Fruit fly (Drosophila melanogaster): ENCODE data around the gene CG7914.

The CG7914 gene

dm6 chrX:19147939-19148641 is 45.2 kb downstream of the CG7914 start:
- no peak for TF ChIP-seq CG8478 (optimal IDR thresholded peaks at IDR 0.05)
- no peak for TF ChIP-seq EcR (GFP tag; optimal IDR thresholded peaks at IDR 0.05)
- TF ChIP-seq usp (GFP tag; optimal IDR thresholded peaks at IDR 0.05) = no peak

DNA sequence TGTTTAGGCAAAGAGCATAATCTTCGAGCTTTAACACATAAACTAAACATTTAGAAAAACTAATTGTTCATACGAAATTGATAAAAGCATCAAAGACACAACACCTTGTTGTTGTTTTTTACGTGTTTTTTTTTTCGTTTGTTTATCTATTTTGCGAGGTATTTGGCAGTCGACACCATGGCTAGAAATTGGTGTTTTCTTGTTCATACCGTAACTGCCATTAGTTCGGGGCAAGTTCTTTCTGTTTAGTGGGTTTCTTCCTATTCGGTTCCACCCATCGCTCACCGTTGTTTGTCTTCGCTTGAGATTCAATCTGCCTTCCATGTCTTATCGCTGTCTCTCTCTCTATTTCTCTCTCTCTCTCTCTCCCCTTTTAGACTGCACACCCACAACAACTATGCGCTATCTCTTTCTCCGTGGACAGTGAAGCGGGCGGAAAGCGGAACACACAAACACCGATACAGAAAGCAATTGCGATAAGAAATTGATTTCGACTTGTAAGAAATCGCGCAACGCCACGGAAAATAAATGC is 46.8 kb downstream of the CG7914 start:
- no peak for TF ChIP-seq EcR (GFP tag; optimal IDR thresholded peaks at IDR 0.05)
- peak; percentile 50 for TF ChIP-seq pan (optimal IDR thresholded peaks at IDR 0.05)
- TF ChIP-seq Dll (optimal IDR thresholded peaks at IDR 0.05) = no peak
- TF ChIP-seq CG8478 (optimal IDR thresholded peaks at IDR 0.05) = no peak

DNA sequence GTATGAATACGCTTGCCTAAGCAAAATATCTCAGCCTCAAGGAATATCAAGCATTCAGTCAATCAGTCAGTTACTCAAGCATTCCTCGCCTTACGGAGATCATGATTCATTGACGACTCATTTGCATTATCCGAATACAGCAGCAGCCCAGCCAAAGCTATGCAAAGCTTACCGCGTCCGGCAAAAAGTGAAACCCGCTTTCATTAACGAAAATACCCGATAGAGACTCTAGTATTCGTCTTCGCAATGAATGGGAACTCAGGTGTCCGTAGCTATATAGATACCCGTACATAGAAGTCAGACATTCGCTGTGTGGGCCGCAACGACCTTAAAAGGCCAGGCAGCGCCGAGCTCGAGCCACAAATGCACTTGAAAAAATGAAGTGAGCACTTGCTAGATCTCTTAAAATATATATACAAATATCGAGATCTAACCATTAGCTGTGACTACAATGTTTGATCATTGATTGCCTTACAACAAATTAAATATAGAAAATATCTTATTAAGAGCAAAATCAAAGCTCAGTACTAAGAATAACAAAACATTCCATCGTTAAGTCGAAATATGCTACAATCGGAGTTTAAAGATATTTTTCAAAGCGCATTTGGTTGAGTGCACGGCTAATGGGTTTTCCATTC is 48.3 kb downstream of the CG7914 start:
- TF ChIP-seq CG8478 (optimal IDR thresholded peaks at IDR 0.05) (no peak), usp (GFP tag; optimal IDR thresholded peaks at IDR 0.05) (no peak), psq (optimal IDR thresholded peaks at IDR 0.05) (no peak), EcR (GFP tag; optimal IDR thresholded peaks at IDR 0.05) (no peak), pan (optimal IDR thresholded peaks at IDR 0.05) (no peak), Dll (optimal IDR thresholded peaks at IDR 0.05) (no peak)

Measured in whole organism.